Worm (Caenorhabditis elegans) whole organism, L3 larva: Measurements from ENCODE around the gene pch-2.

ENCODE experiments used
- ama-1 ChIP-seq: fragments of 150-350 bp; optimal IDR thresholded peaks from 2 replicates; lab custom pipeline; 2018
- ceh-16 ChIP-seq: sonication (generic microtip); optimal IDR thresholded peaks from 2 replicates; lab custom pipeline; 2017; ENCODE audit warnings: missing biosample characterization, missing genetic modification characterization
- ceh-28 ChIP-seq: fragments of 150-350 bp; optimal IDR thresholded peaks from 2 replicates; lab custom pipeline; 2014; ENCODE audit warnings: missing biosample characterization, missing genetic modification reagents, missing genetic modification characterization
- daf-12 ChIP-seq: fragments of 150-350 bp; optimal IDR thresholded peaks from 2 replicates; lab custom pipeline; 2014; ENCODE audit warnings: missing biosample characterization, missing genetic modification reagents, missing genetic modification characterization
- egl-27 ChIP-seq: sonication (generic microtip); optimal IDR thresholded peaks from 4 replicates; lab custom pipeline; 2017; ENCODE audit warnings: missing biosample characterization, missing genetic modification reagents, missing genetic modification characterization
- elt-1 ChIP-seq: fragments of 150-350 bp; optimal IDR thresholded peaks from 2 replicates; lab custom pipeline; 2014; ENCODE audit warnings: missing biosample characterization, missing genetic modification characterization
- lin-39 ChIP-seq: fragments of 150-350 bp; optimal IDR thresholded peaks from 2 replicates; lab custom pipeline; 2018; ENCODE audit warnings: missing biosample characterization, missing genetic modification reagents, missing genetic modification characterization
- mdl-1 ChIP-seq: fragments of 150-350 bp; optimal IDR thresholded peaks from 2 replicates; lab custom pipeline; 2014; ENCODE audit warnings: missing biosample characterization, missing genetic modification characterization
- nhr-25 ChIP-seq: sonication (generic microtip); optimal IDR thresholded peaks from 2 replicates; lab custom pipeline; 2017; ENCODE audit warnings: missing biosample characterization, missing genetic modification characterization
- nhr-76 ChIP-seq: fragments of 150-350 bp; sonication (generic microtip); optimal IDR thresholded peaks from 5 replicates; lab custom pipeline; 2014; ENCODE audit warnings: missing biosample characterization, missing genetic modification characterization

DNA sequence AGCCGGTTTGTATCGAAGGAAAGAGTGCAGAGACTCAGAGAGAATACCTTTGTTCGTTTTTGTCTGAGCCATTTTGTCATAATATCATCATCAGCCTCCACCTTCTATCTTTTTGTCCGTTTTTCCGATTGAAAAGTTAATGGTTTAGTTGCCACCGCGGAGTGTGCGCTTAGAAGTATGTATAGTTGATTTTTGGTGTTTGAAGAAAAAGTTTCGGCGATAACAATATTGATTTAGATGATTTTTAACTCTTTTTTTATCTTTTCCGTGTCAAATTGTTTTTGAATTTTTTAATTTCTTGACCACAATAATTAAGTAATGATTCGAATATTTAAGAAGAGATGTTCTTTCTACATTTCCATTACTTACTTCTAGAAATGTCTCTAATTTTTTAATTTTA, 47.5 kb downstream of the pch-2 start:
- TF ChIP-seq daf-12, result no peak
- no peak for TF ChIP-seq ama-1 (lab: Kevin White, UChicago)
- TF ChIP-seq egl-27 (tag; lab: Kevin White, UChicago), result no peak
- TF ChIP-seq ceh-28 (tag; lab: Kevin White, UChicago), result no peak
- TF ChIP-seq nhr-76 (tag; lab: Kevin White, UChicago), result no peak
- TF ChIP-seq ceh-16, result no peak
- no peak for TF ChIP-seq elt-1
- no peak for TF ChIP-seq lin-39 (tag; lab: Kevin White, UChicago)
- no peak for TF ChIP-seq nhr-25 (tag; lab: Kevin White, UChicago)
- TF ChIP-seq mdl-1 (tag; lab: Kevin White, UChicago), result no peak
